Worm (Caenorhabditis elegans) whole organism, late embryonic: Measurements from ENCODE around the gene ugt-33.

Experiments used
- ceh-31 ChIP-seq: sonication (generic microtip); optimal IDR thresholded peaks from 2 replicates; lab custom pipeline; 2016; ENCODE audit warnings: missing genetic modification characterization, missing compliant biosample characterization
- lin-11 ChIP-seq: fragments of 200-800 bp; sonication (Bioruptor generic); optimal IDR thresholded peaks from 2 replicates; lab custom pipeline; 2018; ENCODE audit warnings: mild to moderate bottlenecking, missing genetic modification characterization, missing compliant biosample characterization
- mec-3 ChIP-seq: sonication (generic microtip); optimal IDR thresholded peaks from 2 replicates; lab custom pipeline; 2016; ENCODE audit warnings: borderline replicate concordance, missing genetic modification characterization, missing compliant biosample characterization
- sox-2 ChIP-seq: fragments of 200-800 bp; sonication (Bioruptor generic); IDR thresholded peaks from 2 replicates; pipeline ENCODE4 v1.3.6; 2022; ENCODE audit warnings: missing genetic modification reagents, missing genetic modification characterization, missing compliant biosample characterization
- zip-5 ChIP-seq: sonication (generic microtip); optimal IDR thresholded peaks from 2 replicates; lab custom pipeline; 2016; ENCODE audit warnings: missing genetic modification characterization, missing compliant biosample characterization

ce11 chrV:10485389-10485788 is 7.8 kb upstream of the ugt-33 start:
- TF ChIP-seq zip-5 (tag; lab: Kevin White, UChicago) (no peak), sox-2 (GFP tag; lab: Robert Waterston, UW) (no peak), lin-11 (no peak), mec-3 (no peak), ceh-31 (no peak)
